Worm (Caenorhabditis elegans) whole organism, late embryonic: ENCODE data around the gene E01G4.6.

ENCODE experiments used
- C08G9.2 ChIP-seq: sonication (generic microtip); optimal IDR thresholded peaks from 2 replicates; lab custom pipeline; 2016; ENCODE audit warnings: mild to moderate bottlenecking, missing genetic modification characterization, moderate library complexity, missing compliant biosample characterization
- ceh-22 ChIP-seq: sonication (generic microtip); optimal IDR thresholded peaks from 2 replicates; lab custom pipeline; 2017; ENCODE audit warnings: missing biosample characterization, missing genetic modification characterization
- ceh-31 ChIP-seq: sonication (generic microtip); optimal IDR thresholded peaks from 2 replicates; lab custom pipeline; 2016; ENCODE audit warnings: missing genetic modification characterization, missing compliant biosample characterization
- che-1 ChIP-seq: sonication (generic microtip); optimal IDR thresholded peaks from 2 replicates; lab custom pipeline; 2016; ENCODE audit warnings: mild to moderate bottlenecking, missing genetic modification characterization, missing compliant biosample characterization
- dmd-4 ChIP-seq: sonication (generic microtip); optimal IDR thresholded peaks from 2 replicates; lab custom pipeline; 2016; ENCODE audit warnings: borderline replicate concordance, missing genetic modification characterization, missing compliant biosample characterization
- fkh-10 ChIP-seq: fragments of 150-350 bp; optimal IDR thresholded peaks from 2 replicates; lab custom pipeline; 2014; ENCODE audit warnings: missing biosample characterization, missing genetic modification reagents, missing genetic modification characterization
- hlh-13 ChIP-seq: fragments of 200-800 bp; sonication (Bioruptor generic); optimal IDR thresholded peaks from 2 replicates; lab custom pipeline; 2018; ENCODE audit warnings: mild to moderate bottlenecking, missing genetic modification characterization, missing compliant biosample characterization
- hlh-8 ChIP-seq: sonication (generic microtip); optimal IDR thresholded peaks from 2 replicates; lab custom pipeline; 2016; ENCODE audit warnings: missing genotype, missing genetic modification characterization, missing compliant biosample characterization
- mec-3 ChIP-seq: sonication (generic microtip); optimal IDR thresholded peaks from 2 replicates; lab custom pipeline; 2016; ENCODE audit warnings: borderline replicate concordance, missing genetic modification characterization, missing compliant biosample characterization
- pag-3 ChIP-seq: sonication (generic microtip); optimal IDR thresholded peaks from 2 replicates; lab custom pipeline; 2016; ENCODE audit warnings: missing compliant biosample characterization, missing genetic modification characterization, borderline replicate concordance
- pat-9 ChIP-seq: fragments of 200-800 bp; sonication (Bioruptor generic); optimal IDR thresholded peaks from 2 replicates; lab custom pipeline; 2018; ENCODE audit warnings: mild to moderate bottlenecking, missing genetic modification characterization, moderate library complexity, missing compliant biosample characterization
- sdc-2 ChIP-seq: sonication (generic microtip); optimal IDR thresholded peaks from 2 replicates; lab custom pipeline; 2016; ENCODE audit warnings: missing genotype, missing genetic modification characterization, missing compliant biosample characterization

DNA sequence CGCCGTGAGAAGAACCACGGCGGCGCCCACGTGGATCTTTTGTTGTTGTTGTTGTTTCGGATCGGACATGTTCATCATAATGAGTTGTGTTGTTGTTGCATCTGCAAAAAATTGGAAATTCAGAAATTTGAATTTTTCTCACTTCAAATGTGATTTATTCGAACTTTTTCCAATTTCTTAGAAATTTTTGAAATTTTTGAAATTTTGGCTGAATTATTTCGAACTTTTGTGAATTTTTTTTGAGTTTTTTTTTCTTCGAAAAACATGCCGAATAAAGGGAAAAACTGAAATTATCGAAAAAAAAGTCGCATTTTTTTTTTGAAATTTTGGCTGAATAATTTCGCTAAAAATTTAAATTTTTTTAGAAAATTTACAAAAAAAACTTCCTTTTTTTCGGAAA is 48.9 kb downstream of the E01G4.6 start, which contains the start of gene snx-14:
- TF ChIP-seq hlh-8 (tag; lab: Kevin White, UChicago) (no peak), ceh-22 (tag; lab: Kevin White, UChicago) (no peak), pag-3 (no peak), dmd-4 (tag; lab: Kevin White, UChicago) (no peak), che-1 (tag; lab: Kevin White, UChicago) (no peak), pat-9 (tag; lab: Kevin White, UChicago) (no peak), ceh-31 (tag; lab: Kevin White, UChicago) (no peak), mec-3 (tag; lab: Kevin White, UChicago) (no peak), C08G9.2 (tag; lab: Kevin White, UChicago) (no peak), sdc-2 (tag; lab: Kevin White, UChicago) (no peak), hlh-13 (GFP tag; lab: Kevin White, UChicago) (no peak), fkh-10 (GFP tag; lab: Kevin White, UChicago) (no peak)
